Worm (Caenorhabditis elegans) whole organism, L2 larva: ENCODE results near the gene T22C8.1.

ENCODE experiments used
- C34F6.9 ChIP-seq: fragments of 150-350 bp; optimal IDR thresholded peaks from 2 replicates; lab custom pipeline; 2014; ENCODE audit warnings: missing biosample characterization, missing genetic modification characterization
- F13H6.1 ChIP-seq: sonication (generic microtip); optimal IDR thresholded peaks from 2 replicates; lab custom pipeline; 2016; ENCODE audit warnings: missing genetic modification characterization, missing compliant biosample characterization
- R02D3.7 ChIP-seq: fragments of 150-350 bp; optimal IDR thresholded peaks from 2 replicates; lab custom pipeline; 2014; ENCODE audit warnings: missing biosample characterization, missing genetic modification characterization
- Y55F3AM.14 ChIP-seq: fragments of 200-800 bp; sonication (Bioruptor generic); optimal IDR thresholded peaks from 2 replicates; lab custom pipeline; 2018; ENCODE audit warnings: mild to moderate bottlenecking, missing genetic modification characterization, missing compliant biosample characterization
- alr-1 ChIP-seq: fragments of 150-350 bp; optimal IDR thresholded peaks from 2 replicates; lab custom pipeline; 2014; ENCODE audit warnings: missing biosample characterization, missing genetic modification characterization
- ama-1 ChIP-seq: fragments of 150-350 bp; optimal IDR thresholded peaks from 2 replicates; lab custom pipeline; 2018; ENCODE audit warnings: inconsistent platforms
- blmp-1 ChIP-seq: sonication (generic microtip); optimal IDR thresholded peaks from 2 replicates; lab custom pipeline; 2017; ENCODE audit warnings: missing genetic modification characterization, mild to moderate bottlenecking, missing compliant biosample characterization, antibody characterized with exemption, moderate library complexity; ENCODE audit not compliant: insufficient read depth
- ceh-82 ChIP-seq: fragments of 150-350 bp; optimal IDR thresholded peaks from 2 replicates; lab custom pipeline; 2014; ENCODE audit warnings: missing biosample characterization, missing genetic modification characterization
- crh-2 ChIP-seq: sonication (generic microtip); optimal IDR thresholded peaks from 2 replicates; lab custom pipeline; 2017; ENCODE audit warnings: missing biosample characterization, missing genetic modification characterization
- dmd-4 ChIP-seq: sonication (generic microtip); optimal IDR thresholded peaks from 2 replicates; lab custom pipeline; 2017; ENCODE audit warnings: missing biosample characterization, missing genetic modification characterization
- egl-27 ChIP-seq: sonication (generic microtip); optimal IDR thresholded peaks from 3 replicates; lab custom pipeline; 2017; ENCODE audit warnings: missing biosample characterization, missing genetic modification reagents, missing genetic modification characterization
- elt-1 ChIP-seq: fragments of 150-350 bp; optimal IDR thresholded peaks from 2 replicates; lab custom pipeline; 2014; ENCODE audit warnings: missing biosample characterization, missing genetic modification characterization
- fos-1 ChIP-seq: fragments of 150-350 bp; optimal IDR thresholded peaks from 2 replicates; lab custom pipeline; 2014; ENCODE audit warnings: missing biosample characterization, missing genetic modification characterization
- gmeb-1 ChIP-seq: fragments of 150-350 bp; optimal IDR thresholded peaks from 2 replicates; lab custom pipeline; 2014; ENCODE audit warnings: missing biosample characterization, missing genetic modification characterization
- lin-11 ChIP-seq: fragments of 150-350 bp; sonication (generic microtip); optimal IDR thresholded peaks from 2 replicates; lab custom pipeline; 2014; ENCODE audit warnings: missing biosample characterization, missing genetic modification characterization, inconsistent platforms, mixed read lengths
- lin-13 ChIP-seq: fragments of 150-350 bp; optimal IDR thresholded peaks from 2 replicates; lab custom pipeline; 2014; ENCODE audit warnings: missing biosample characterization, missing genetic modification reagents, missing genetic modification characterization
- lsy-2 ChIP-seq, 2 experiments: fragments of 150-350 bp in 1 of 2; sonication (generic microtip) in 1 of 2; optimal IDR thresholded peaks; 2 replicates each; lab custom pipeline; 2014 to 2017; ENCODE audit warnings: missing biosample characterization in 2 of 2, missing genetic modification characterization in 2 of 2
- mab-5 ChIP-seq: fragments of 150-350 bp; optimal IDR thresholded peaks from 2 replicates; lab custom pipeline; 2014; ENCODE audit warnings: missing biosample characterization, missing genetic modification characterization
- mbf-1 ChIP-seq: sonication (generic microtip); optimal IDR thresholded peaks from 2 replicates; lab custom pipeline; 2017; ENCODE audit warnings: missing biosample characterization, missing genetic modification characterization
- mdl-1 ChIP-seq, 2 experiments: fragments of 150-350 bp in 1 of 2; sonication (generic microtip) in 1 of 2; optimal IDR thresholded peaks; 2 replicates each; lab custom pipeline; 2017; ENCODE audit warnings: missing biosample characterization in 2 of 2, missing genetic modification characterization in 2 of 2
- nhr-10 ChIP-seq: sonication (generic microtip); optimal IDR thresholded peaks from 2 replicates; lab custom pipeline; 2017; ENCODE audit warnings: missing biosample characterization, missing genetic modification characterization
- nhr-11 ChIP-seq: fragments of 150-350 bp; optimal IDR thresholded peaks from 2 replicates; lab custom pipeline; 2014; ENCODE audit warnings: missing biosample characterization, missing genetic modification characterization
- nhr-129 ChIP-seq: fragments of 150-350 bp; optimal IDR thresholded peaks from 2 replicates; lab custom pipeline; 2014; ENCODE audit warnings: missing biosample characterization, missing genetic modification characterization
- nhr-21 ChIP-seq: fragments of 150-350 bp; optimal IDR thresholded peaks from 2 replicates; lab custom pipeline; 2014; ENCODE audit warnings: missing biosample characterization, missing genetic modification characterization
- nhr-23 ChIP-seq: fragments of 150-350 bp; optimal IDR thresholded peaks from 2 replicates; lab custom pipeline; 2014; ENCODE audit warnings: missing biosample characterization, missing genetic modification reagents, missing genetic modification characterization
- nhr-237 ChIP-seq: fragments of 150-350 bp; optimal IDR thresholded peaks from 2 replicates; lab custom pipeline; 2014; ENCODE audit warnings: missing biosample characterization, missing genetic modification characterization
- nhr-25 ChIP-seq: fragments of 150-350 bp; sonication (generic microtip); optimal IDR thresholded peaks from 3 replicates; lab custom pipeline; 2014; ENCODE audit warnings: missing biosample characterization, missing genetic modification characterization
- nhr-77 ChIP-seq: fragments of 150-350 bp; optimal IDR thresholded peaks from 2 replicates; lab custom pipeline; 2014; ENCODE audit warnings: missing biosample characterization, missing genetic modification characterization
- sem-4 ChIP-seq: fragments of 150-350 bp; optimal IDR thresholded peaks from 2 replicates; lab custom pipeline; 2014; ENCODE audit warnings: missing biosample characterization, missing genetic modification reagents, missing genetic modification characterization
- skn-1 ChIP-seq: sonication (generic microtip); optimal IDR thresholded peaks from 2 replicates; lab custom pipeline; 2017; ENCODE audit warnings: missing biosample characterization, missing genetic modification characterization
- sma-3 ChIP-seq: sonication (generic microtip); optimal IDR thresholded peaks from 2 replicates; lab custom pipeline; 2016; ENCODE audit warnings: missing genetic modification reagents, missing genetic modification characterization, missing compliant biosample characterization
- sma-9 ChIP-seq, 2 experiments: fragments of 150-350 bp in 1 of 2; sonication (generic microtip) in 1 of 2; optimal IDR thresholded peaks; 2 replicates each; lab custom pipeline; 2014 to 2016; ENCODE audit warnings: missing genetic modification characterization in 2 of 2, mild to moderate bottlenecking in 1 of 2, missing biosample characterization in 1 of 2, missing compliant biosample characterization in 1 of 2, missing genetic modification reagents in 1 of 2, moderate library complexity in 1 of 2
- snpc-4 ChIP-seq: fragments of 150-350 bp; optimal IDR thresholded peaks from 2 replicates; lab custom pipeline; 2014; ENCODE audit warnings: missing biosample characterization, missing genetic modification characterization
- unc-39 ChIP-seq: fragments of 150-350 bp; optimal IDR thresholded peaks from 2 replicates; lab custom pipeline; 2014; ENCODE audit warnings: missing biosample characterization, missing genetic modification characterization
- unc-62 ChIP-seq: fragments of 150-350 bp; optimal IDR thresholded peaks from 2 replicates; lab custom pipeline; 2014; ENCODE audit warnings: missing biosample characterization, missing genetic modification reagents, missing genetic modification characterization
- ztf-1 ChIP-seq: fragments of 200-800 bp; sonication (Bioruptor generic); conservative IDR thresholded peaks from 2 replicates; pipeline ENCODE4 v1.3.6; 2022; ENCODE audit warnings: missing genetic modification characterization, missing compliant biosample characterization
- ztf-11 ChIP-seq: sonication (generic microtip); optimal IDR thresholded peaks from 2 replicates; lab custom pipeline; 2017; ENCODE audit warnings: missing biosample characterization, missing genetic modification characterization

T22C8.1 gene

DNA sequence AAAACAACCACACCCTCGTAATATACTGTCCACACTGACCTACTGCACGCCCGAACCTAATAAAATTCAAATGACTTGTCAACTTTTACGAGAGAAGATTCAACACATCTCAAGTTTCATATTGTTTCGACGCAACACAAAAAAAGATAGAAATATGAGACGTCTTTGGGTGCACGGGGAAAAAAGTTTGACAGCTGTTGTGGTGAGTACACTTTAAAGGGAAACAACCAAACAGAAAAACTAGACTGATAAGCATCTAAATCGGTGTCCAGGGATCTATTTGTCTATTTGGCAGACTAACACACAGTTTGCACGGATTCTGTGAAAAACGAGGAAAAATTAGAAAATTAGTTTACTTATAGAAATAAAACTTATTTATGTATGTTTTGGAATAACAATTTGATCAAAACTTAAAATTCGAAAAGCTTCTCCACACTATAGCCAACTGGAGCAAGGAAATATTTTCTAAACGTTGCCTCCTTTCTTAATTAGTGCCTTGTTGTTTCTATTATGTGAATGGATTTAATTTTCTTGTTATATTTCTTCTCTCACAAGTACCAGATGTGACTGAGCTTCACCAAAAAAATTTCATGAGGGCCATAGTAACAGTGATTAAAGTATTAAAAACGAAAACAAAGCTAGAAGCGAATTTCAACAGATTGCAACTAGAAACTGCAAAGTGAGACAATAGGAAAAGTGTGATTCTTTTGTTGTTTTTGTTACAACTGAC is 31.2 kb downstream of the T22C8.1 start:
- TF ChIP-seq F13H6.1 (tag; lab: Kevin White, UChicago) (peak; percentile 20), nhr-237 (tag; lab: Kevin White, UChicago) (no peak)

DNA sequence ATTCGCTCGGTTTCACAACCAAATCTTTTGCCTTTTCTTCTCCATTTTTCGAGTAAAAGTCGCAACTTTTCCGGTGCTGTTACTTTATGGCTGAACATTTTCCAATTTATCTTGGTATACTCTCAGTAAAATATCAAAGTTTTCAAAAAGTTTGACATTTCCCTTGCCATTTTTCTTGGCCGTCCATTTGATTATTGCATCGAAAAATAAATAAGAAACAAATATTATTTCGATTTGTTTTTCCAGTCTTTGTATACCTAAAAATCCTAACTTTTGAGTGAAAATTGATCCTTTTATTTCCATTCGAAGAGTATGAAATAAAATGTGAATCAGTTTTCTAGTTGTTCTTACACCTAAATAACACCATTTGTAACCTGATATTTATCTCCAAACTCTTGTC is 33.9 kb downstream of the T22C8.1 start:
- TF ChIP-seq nhr-25 (tag; lab: Kevin White, UChicago) = no peak
- no peak for TF ChIP-seq ama-1 (lab: Kevin White, UChicago)
- TF ChIP-seq sma-9 (GFP tag; optimal IDR thresholded peaks at IDR 0.05; lab: Kevin White, UChicago) = no peak
- no peak for TF ChIP-seq sma-9 (tag; optimal IDR thresholded peaks at IDR 0.05; lab: Kevin White, UChicago)
- TF ChIP-seq lin-13 (GFP tag; lab: Kevin White, UChicago) = no peak
- TF ChIP-seq lsy-2 (tag; optimal IDR thresholded peaks at IDR 0.05; lab: Kevin White, UChicago) = no peak
- TF ChIP-seq unc-62 (GFP tag; lab: Kevin White, UChicago) = no peak
- TF ChIP-seq mdl-1 (tag; optimal IDR thresholded peaks at IDR 0.05; lab: Kevin White, UChicago) = no peak
- no peak for TF ChIP-seq nhr-237 (tag; lab: Kevin White, UChicago)
- no peak for TF ChIP-seq C34F6.9
- no peak for TF ChIP-seq dmd-4 (tag; lab: Kevin White, UChicago)
- no peak for TF ChIP-seq alr-1 (tag; lab: Kevin White, UChicago)
- TF ChIP-seq egl-27 = no peak
- no peak for TF ChIP-seq fos-1 (tag; lab: Kevin White, UChicago)
- TF ChIP-seq nhr-11 = no peak

- no peak for TF ChIP-seq fos-1 (tag; lab: Kevin White, UChicago)
These were observed 36.3 kb downstream of the T22C8.1 start for ce11 chrII:8648843-8649242.

- TF ChIP-seq snpc-4 (tag; lab: Kevin White, UChicago) = no peak
- no peak for TF ChIP-seq Y55F3AM.14 (GFP tag; lab: Kevin White, UChicago)
- no peak for TF ChIP-seq ztf-1 (GFP tag; lab: Robert Waterston, UW)
- TF ChIP-seq nhr-10 (tag; lab: Kevin White, UChicago) = no peak
- TF ChIP-seq alr-1 (tag; lab: Kevin White, UChicago) = no peak
- peak; percentile 20 for TF ChIP-seq sma-3 (GFP tag; lab: Kevin White, UChicago)
- TF ChIP-seq mab-5 (tag; lab: Kevin White, UChicago) = no peak
- TF ChIP-seq C34F6.9 = peak; percentile 67
- TF ChIP-seq blmp-1 (tag; lab: Kevin White, UChicago) = no peak
- no peak for TF ChIP-seq unc-39
- peak; percentile 53 for TF ChIP-seq nhr-129 (tag; lab: Kevin White, UChicago)
- no peak for TF ChIP-seq dmd-4 (tag; lab: Kevin White, UChicago)
- no peak for TF ChIP-seq elt-1
- TF ChIP-seq nhr-21 (tag; lab: Kevin White, UChicago) = no peak
- no peak for TF ChIP-seq F13H6.1 (tag; lab: Kevin White, UChicago)
- TF ChIP-seq ceh-82 (tag; lab: Kevin White, UChicago) = no peak
- no peak for TF ChIP-seq gmeb-1 (tag; lab: Kevin White, UChicago)
- TF ChIP-seq sma-9 (GFP tag; optimal IDR thresholded peaks at IDR 0.05; lab: Kevin White, UChicago) = peak; percentile 46
- TF ChIP-seq sma-9 (tag; optimal IDR thresholded peaks at IDR 0.05; lab: Kevin White, UChicago) = no peak
- no peak for TF ChIP-seq skn-1
- TF ChIP-seq crh-2 (tag; lab: Kevin White, UChicago) = peak; percentile 3
- TF ChIP-seq nhr-77 = no peak
- TF ChIP-seq fos-1 (tag; lab: Kevin White, UChicago) = no peak
- no peak for TF ChIP-seq nhr-25 (tag; lab: Kevin White, UChicago)
- TF ChIP-seq nhr-237 (tag; lab: Kevin White, UChicago) = no peak
- no peak for TF ChIP-seq nhr-11
- TF ChIP-seq lin-13 (GFP tag; lab: Kevin White, UChicago) = no peak
- TF ChIP-seq, all 48 proteins: peak for 5
These were observed 38.1 kb downstream of the T22C8.1 start, which contains the start of gene pyr-1 for ce11 chrII:8650644-8651159. TSS of gene pyr-1 (plus strand) at chrII:8651109.

DNA sequence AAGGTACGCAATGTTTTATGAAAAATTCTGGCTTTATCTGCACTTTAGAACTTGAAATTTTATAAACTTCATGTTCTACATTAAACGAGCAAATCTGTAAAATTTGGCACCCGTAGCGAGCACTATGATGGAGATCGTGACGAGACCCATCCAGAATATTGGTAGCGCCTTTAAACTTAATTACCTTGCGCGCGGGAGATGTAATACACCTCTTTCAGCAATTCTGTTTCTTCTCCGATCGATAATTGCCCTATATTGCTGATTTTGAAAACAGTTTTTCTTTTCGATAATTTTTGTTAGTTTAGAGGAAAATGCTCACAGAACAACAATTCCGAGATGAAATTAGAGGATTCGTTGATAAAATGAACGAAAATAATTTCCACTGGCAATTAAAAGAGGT is 46.3 kb downstream of the T22C8.1 start, which contains the start of gene atg-10:
Gene atg-10, plus strand, starts transcription at position 301 of the 400 bp plus-strand sequence.
- no peak for TF ChIP-seq mdl-1 (tag; optimal IDR thresholded peaks at IDR 0.05; lab: Kevin White, UChicago)
- TF ChIP-seq ztf-11 (tag; lab: Kevin White, UChicago) = no peak
- TF ChIP-seq ztf-1 (GFP tag; lab: Robert Waterston, UW) = no peak
- TF ChIP-seq nhr-23 = no peak
- no peak for TF ChIP-seq mbf-1 (tag; lab: Kevin White, UChicago)
- no peak for TF ChIP-seq sem-4 (tag; lab: Kevin White, UChicago)
- no peak for TF ChIP-seq ceh-82 (tag; lab: Kevin White, UChicago)
- TF ChIP-seq sma-3 (GFP tag; lab: Kevin White, UChicago) = no peak
- TF ChIP-seq ama-1 (lab: Kevin White, UChicago) = no peak
- TF ChIP-seq nhr-21 (tag; lab: Kevin White, UChicago) = no peak
- TF ChIP-seq lin-11 (tag; lab: Kevin White, UChicago) = no peak
- TF ChIP-seq R02D3.7 (tag; lab: Kevin White, UChicago) = no peak
- TF ChIP-seq, all 48 proteins: peak for 0
